Fruit fly (Drosophila melanogaster): Measurements from ENCODE around the gene ATPsynB.
A peak's percentile ranks its signal among the peaks of the same experiment; 100 is the strongest.

ATPsynB gene

DNA sequence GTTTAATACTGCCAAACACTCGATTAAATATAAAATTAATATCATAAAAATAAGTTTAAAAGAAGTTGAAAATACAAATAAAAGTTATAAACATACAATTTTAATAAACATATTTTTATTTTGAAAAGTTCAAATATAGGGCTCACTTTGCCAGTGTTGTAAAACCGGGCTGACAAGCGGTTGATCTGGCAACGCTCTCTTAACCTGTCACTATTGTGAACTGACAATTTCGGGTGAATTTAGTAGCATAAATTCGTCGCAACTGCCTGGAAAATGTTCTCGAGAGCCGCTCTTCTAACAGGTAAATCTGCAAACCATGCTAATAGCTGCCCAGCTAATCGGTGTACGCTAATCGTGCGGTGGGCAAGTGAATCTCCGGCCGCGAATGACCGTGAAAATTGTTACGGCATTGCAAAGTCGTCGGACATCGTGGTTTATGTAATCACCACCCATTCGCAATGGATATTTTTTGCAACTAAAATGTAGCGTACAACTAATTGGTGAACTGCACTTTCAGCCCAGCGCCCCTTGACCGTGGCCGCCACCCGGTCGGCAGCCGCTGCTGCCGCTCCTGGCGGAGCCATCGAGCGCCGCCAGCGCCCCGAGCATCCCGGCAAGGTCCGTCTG, at the start of gene ATPsynB:
Gene ATPsynB (plus strand): TSS at position 205 of the 627 bp plus-strand sequence.
- TF ChIP-seq CG17801 (GFP tag; optimal IDR thresholded peaks at IDR 0.05; ENCODE audit: partially characterized antibody), result no peak

DNA sequence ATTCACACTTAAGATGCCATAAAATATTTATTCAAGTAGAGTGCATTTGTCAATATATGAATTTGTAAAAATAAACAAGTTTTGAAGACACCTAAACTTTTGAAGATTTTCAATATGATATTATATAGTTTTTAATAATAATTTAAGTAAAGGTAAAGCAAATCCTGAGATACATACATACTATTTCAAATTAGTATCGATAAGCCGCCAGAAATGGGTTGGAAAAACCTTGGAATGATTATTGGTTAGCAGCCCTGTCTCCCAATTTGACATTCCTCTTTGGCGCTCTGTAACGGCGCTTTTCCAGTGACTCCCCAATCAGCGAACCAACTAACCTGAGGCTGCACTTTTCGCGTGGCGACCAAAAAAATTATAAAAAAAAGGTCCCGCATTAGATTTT, 48.8 kb upstream of the ATPsynB start, which contains the start of gene alphaTub67C:
Gene alphaTub67C (plus strand): TSS at position 301 of the 400 bp plus-strand sequence.
- no peak for TF ChIP-seq CG17801 (GFP tag; optimal IDR thresholded peaks at IDR 0.05; ENCODE audit: partially characterized antibody)

DNA sequence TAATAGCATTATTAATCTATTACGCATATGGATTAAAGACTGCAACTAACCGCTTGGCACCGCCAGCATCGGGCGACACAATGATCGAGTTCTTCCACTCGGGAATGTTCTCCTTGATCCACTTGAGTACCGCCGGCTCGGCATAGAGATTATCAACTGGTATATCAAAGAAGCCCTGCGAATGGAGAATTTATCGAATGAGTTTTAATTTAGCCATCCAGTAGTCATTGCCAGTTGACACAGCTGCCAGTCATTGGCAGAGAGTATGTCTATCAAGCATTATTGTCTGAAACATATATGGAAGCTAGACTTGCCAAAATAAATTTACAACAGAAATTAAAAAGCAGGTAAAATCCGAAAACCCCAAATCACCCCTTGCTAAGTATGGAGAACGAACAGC, 44.9 kb upstream of the ATPsynB start, which contains the start of gene CG16719:
Gene CG16719 (plus strand): TSS at position 301 of the 400 bp plus-strand sequence.
- TF ChIP-seq CG17801 (GFP tag; optimal IDR thresholded peaks at IDR 0.05; ENCODE audit: partially characterized antibody), result no peak

DNA sequence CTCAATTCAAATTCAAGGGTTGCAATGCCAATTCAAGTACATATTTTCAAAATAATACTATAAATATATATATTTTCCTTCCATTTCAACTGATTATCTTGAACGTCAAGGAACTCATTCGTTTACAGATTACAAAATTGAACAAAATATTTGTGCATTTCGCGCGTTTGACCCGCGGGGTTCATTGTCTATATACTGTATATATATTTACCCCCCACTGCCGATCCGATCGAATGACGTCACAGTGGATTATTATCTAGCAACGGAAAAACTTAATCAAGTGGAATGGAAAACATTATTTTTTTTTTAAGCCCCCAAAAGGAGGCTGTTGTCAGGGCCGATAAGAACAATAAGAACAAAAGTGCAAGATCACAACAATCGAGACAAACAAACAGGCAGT, 42.3 kb upstream of the ATPsynB start:
- no peak for TF ChIP-seq CG17801 (GFP tag; optimal IDR thresholded peaks at IDR 0.05; ENCODE audit: partially characterized antibody)

DNA sequence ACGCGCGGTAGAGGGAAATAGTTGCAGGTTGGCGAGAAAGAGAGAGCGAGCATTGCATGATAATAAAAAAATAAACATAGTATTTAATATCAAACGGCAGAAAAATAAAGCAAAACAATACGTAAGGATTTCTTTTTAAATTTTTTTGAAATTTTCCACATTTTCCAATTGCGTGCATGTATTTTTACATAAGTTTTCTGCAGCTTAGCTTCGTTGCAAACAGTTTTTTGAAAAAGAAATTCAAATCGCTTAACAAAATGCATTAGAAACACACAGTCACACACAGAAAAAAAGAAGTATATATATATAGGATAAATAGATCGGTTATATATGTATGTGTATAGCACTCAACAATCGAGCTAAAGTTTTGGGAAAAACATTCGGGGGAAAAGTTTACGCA, 41.1 kb upstream of the ATPsynB start:
- TF ChIP-seq CG17801 (GFP tag; optimal IDR thresholded peaks at IDR 0.05; ENCODE audit: partially characterized antibody), result no peak

DNA sequence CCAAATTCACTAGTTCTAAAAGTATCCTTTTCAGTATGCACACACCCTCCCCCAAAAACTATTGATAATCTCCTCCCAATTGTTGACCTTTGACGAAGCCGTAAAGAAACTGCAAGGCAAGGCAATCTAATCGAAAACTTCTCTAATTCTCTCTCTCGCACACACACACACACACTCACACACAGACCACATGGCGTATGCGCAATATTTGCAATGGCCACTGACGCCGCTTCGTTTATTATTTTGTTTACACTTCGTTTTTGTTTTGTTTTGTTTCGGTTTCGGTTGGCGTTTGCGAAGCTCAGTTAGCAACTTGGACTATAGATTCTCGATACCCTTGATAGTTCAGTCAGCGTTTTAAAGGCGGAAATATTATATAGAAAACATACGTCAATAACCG, 40.0 kb upstream of the ATPsynB start:
- TF ChIP-seq CG17801 (GFP tag; optimal IDR thresholded peaks at IDR 0.05; ENCODE audit: partially characterized antibody), result no peak

DNA sequence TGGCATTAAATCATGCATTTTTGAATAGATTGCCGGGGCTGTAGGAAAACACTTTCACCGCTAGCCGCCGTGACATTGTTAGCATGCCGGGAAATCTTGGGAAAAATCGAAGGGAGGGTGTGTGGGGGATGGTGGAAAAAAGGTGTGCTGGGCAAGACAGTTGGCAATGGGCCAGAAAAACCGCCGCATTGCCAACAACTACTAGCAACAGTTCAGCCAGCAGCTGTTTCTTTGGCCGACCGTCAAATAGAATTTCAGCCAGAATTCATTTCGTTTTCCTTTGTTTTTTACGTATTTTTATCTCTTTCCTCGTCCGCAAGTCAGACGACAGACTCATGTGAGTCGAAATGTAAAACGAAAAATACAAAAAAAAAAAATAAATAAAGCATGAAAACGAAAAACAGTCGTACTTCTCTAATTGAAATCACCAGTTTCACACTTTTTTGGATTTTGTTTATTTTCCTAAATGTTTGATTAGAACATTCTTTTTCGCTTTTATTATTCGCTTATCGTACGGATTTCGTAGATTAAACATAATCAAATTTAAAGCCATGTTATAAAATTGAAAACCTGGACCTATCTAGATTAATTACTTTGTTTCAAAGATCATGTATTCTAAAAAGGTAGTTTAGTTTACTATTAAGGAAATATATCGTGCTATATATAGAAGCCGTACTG, 38.9 kb upstream of the ATPsynB start:
- TF ChIP-seq CG17801 (GFP tag; optimal IDR thresholded peaks at IDR 0.05; ENCODE audit: partially characterized antibody), result no peak

DNA sequence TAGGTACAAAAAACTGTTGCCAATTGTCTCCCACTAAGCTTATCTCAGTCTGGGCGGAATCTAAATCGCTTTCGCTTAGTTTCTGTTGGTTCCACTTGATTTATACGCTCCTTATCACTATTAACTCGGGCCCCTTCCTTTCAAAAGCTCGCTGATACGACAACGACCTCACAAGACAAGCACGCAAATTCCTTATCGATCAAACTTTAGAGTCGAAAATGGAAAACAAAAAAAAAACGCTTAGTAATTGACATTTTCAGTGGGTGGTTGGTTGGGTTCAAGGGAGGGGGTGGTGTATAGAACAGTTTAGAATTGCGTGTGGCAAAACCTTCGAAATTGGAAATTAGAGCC, 38.3 kb upstream of the ATPsynB start:
- TF ChIP-seq CG17801 (GFP tag; optimal IDR thresholded peaks at IDR 0.05; ENCODE audit: partially characterized antibody), result no peak

DNA sequence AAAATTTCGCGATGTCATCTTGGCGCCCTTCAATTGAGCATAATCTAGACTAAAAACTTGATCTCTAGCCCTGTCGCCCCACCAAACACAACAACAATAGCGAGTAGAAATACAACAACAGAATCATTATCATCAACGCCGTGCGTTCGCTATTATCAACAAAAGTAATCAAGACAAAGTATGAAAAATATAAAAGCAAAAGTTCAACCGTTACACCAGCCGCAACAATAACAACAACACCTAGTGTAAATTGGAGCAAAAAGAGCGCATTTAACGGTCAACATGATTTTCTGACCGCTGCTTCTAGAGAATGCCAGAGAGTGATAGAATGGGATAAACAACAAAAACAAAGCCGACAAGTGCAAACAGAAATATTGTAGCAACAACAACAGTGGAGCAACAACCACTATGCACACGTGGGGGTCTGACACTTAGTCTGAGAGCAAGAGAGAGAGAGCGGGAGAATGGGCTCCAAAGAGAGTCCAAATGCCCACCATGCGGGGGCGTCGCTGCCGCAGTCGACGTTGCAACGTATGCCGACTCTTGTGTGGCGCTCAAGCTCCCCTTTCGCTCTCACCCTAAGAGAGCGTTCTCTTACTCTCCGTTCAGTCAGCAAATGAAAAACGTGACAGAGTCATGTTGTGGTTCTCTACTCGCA, 37.4 kb upstream of the ATPsynB start:
- TF ChIP-seq CG17801 (GFP tag; optimal IDR thresholded peaks at IDR 0.05; ENCODE audit: partially characterized antibody), result peak; percentile 43

DNA sequence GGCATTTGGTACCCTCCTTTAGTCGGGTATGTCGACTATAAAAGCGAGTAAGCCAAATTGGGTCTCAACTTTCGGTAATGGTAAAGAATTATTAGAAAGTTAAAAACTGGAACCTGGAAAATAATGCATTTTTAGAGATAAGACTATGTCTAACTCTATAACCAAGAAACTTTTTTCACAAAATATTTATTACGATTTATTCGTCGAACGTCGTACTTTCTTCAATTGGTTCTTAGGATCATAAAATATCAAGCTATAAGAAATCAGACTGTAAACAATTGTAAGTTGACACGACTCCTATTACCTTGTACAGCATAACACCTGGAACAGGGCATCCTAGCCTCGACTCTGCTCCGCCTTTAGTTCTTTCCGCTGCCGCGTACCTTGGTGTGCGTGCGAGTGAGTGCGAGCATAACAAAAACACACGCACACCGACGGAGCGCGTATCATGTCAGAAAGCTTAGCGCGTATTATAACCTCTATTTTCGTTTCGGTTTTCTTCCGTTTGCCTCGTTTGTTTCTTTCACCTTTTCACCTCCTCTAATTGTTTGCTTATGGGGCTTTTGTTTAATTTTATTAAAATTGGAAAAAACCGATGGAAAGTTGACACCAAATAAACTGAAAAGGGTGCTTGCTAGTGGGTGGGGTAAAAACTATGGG, 36.8 kb upstream of the ATPsynB start:
- TF ChIP-seq CG17801 (GFP tag; optimal IDR thresholded peaks at IDR 0.05; ENCODE audit: partially characterized antibody), result peak; percentile 41

DNA sequence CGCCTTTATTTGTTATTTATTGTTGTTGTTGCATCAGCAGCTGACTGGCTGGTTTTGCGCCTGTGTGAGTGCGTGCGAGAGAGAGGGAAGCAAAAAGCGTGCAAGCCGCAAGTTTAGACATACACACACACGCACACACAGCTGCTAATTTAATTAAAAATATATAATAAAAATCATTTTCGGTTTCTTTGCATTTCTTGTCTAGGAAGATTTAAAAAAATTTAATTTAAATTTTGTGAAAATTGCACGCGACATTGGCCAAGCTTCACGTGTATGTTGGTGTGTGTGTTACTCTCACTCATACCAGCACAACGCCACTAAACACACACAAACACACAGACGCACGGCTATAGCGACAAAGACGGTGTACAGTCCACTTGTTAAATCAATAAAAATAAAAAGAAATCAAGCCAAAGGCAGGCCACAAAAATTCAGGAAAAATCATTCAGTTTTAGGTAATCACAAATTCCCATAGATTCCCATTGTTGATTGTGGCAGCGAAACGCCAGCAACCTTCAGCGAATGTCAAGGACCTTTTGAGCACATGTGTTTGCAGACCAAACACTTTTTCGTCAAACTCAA, 36.2 kb upstream of the ATPsynB start:
- no peak for TF ChIP-seq CG17801 (GFP tag; optimal IDR thresholded peaks at IDR 0.05; ENCODE audit: partially characterized antibody)

DNA sequence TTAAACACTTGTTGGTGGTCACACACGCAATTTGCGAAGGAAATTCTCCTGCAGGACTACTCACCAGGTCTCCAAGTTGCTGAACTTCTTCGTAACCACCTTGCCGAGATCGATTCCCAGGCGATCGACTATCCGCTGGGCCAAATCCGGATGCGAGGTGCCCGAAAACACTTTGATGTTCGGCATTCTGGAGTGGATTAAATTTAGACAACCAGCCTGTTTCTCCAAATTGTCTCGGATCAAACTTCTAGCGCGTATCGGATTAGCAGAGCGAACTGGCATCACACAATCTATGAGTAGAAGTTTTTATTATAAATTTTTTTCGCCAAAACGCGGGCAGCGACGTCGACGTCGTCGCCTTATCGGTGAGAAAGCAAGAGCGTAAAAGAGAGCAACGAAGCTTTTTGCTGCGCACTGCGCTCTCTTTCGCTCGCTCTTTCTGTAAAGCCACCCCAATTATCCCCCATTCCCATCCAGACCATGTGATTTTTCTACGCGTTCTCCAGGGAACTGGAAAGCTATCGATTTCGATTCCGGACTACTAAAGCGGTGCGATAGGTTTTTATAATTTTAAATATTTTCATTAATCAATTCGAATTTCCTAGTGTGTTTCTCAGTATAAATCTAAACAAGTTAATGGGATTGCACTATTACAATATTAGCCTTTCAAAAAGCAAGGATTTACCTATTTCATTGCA, 35.5 kb upstream of the ATPsynB start:
- TF ChIP-seq CG17801 (GFP tag; optimal IDR thresholded peaks at IDR 0.05; ENCODE audit: partially characterized antibody), result no peak

DNA sequence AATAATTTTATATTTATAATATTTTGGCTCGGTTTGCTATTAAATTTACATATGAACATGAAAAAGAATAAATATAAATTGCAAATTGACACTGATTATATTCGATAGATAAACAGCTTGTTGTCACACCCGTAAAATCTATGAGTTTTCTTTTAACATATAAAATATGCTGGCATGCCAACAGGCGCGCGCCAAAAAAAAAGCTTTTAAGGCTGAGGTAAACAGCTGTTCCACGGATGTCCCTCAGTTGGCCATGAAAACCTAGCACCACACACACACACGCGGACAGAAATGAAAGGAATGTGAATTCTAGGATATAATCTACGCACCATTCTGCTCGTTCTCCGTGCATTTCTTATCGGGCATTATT, 34.9 kb upstream of the ATPsynB start:
- no peak for TF ChIP-seq CG17801 (GFP tag; optimal IDR thresholded peaks at IDR 0.05; ENCODE audit: partially characterized antibody)

DNA sequence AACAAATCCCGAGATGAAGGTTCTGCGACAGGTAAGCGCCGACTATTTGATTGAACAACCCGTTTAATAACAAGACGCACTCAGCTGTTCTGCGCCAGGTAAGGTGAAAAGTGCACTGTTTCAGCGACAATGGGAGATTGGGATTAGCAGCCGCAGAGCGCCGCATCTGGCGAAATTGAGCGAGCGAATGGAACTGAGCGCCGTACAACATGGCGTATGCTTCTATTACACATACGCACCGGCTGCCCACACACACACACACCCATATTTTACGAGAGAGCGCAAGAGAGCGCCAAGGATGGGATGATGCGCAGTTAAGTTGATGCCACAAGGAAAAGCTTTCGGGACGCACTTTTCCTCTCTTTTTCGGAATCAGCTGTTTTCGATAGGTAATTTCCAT, 34.6 kb upstream of the ATPsynB start:
- no peak for TF ChIP-seq CG17801 (GFP tag; optimal IDR thresholded peaks at IDR 0.05; ENCODE audit: partially characterized antibody)

DNA sequence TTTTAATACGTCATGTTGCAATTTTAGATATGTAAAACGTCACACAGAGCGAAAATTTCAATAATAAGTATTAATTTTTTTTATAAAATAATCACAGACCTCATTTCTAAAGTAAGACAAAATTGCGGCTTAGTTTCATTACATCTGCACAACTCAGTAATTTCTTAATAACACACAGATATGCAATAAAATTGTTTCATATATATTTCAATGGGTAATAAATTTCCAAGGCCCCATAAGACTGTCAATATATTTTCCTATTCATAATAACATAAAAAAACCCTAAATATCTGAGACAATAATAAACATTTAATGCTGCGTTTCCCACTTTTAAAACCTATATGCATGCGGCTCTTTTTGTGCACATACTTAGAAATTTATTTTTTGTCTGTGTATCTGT, 34.2 kb upstream of the ATPsynB start:
- no peak for TF ChIP-seq CG17801 (GFP tag; optimal IDR thresholded peaks at IDR 0.05; ENCODE audit: partially characterized antibody)
